Worm (Caenorhabditis elegans) whole organism, L1 larva: ENCODE data around the gene mig-10.

Source experiments
- F16B12.6 ChIP-seq: fragments of 150-350 bp; optimal IDR thresholded peaks from 2 replicates; lab custom pipeline; 2014; ENCODE audit warnings: missing biosample characterization, missing genetic modification characterization
- aha-1 ChIP-seq: fragments of 150-350 bp; optimal IDR thresholded peaks from 2 replicates; lab custom pipeline; 2014; ENCODE audit warnings: missing biosample characterization, missing genetic modification characterization
- ama-1 ChIP-seq: fragments of 150-350 bp; optimal IDR thresholded peaks from 2 replicates; lab custom pipeline; 2014
- ceh-63 ChIP-seq: fragments of 200-800 bp; sonication (Bioruptor generic); optimal IDR thresholded peaks from 2 replicates; lab custom pipeline; 2018; ENCODE audit warnings: mild to moderate bottlenecking, missing genetic modification characterization, missing compliant biosample characterization
- ceh-90 ChIP-seq: sonication (generic microtip); optimal IDR thresholded peaks from 2 replicates; lab custom pipeline; 2016; ENCODE audit warnings: missing genetic modification characterization, missing compliant biosample characterization
- dpl-1 ChIP-seq, 3 experiments: fragments of 150-350 bp in 2 of 3; sonication (generic microtip) in 1 of 3; optimal IDR thresholded peaks; 2 replicates each; lab custom pipeline; 2014 to 2017; ENCODE audit warnings: missing biosample characterization in 3 of 3, missing genetic modification characterization in 3 of 3, missing genetic modification reagents in 3 of 3
- efl-1 ChIP-seq, 4 experiments: fragments of 150-350 bp; optimal IDR thresholded peaks in 3 of 4; peaks in 1 of 4; 1 replicate in 1 of 4; 2 replicates in 3 of 4; lab custom pipeline; 2014; ENCODE audit warnings: missing biosample characterization in 2 of 4, missing genetic modification characterization in 2 of 4, missing genetic modification reagents in 2 of 4
- efl-3 ChIP-seq: fragments of 200-800 bp; sonication (Bioruptor generic); optimal IDR thresholded peaks from 2 replicates; lab custom pipeline; 2018; ENCODE audit warnings: mild to moderate bottlenecking, missing genetic modification characterization, missing compliant biosample characterization
- egl-13 ChIP-seq: sonication (generic microtip); optimal IDR thresholded peaks from 2 replicates; lab custom pipeline; 2016; ENCODE audit warnings: missing genotype, missing genetic modification reagents, missing genetic modification characterization, missing compliant biosample characterization
- elt-3 ChIP-seq, 6 experiments: fragments of 150-350 bp in 1 of 6; sonication (generic microtip); optimal IDR thresholded peaks; 2 replicates each; lab custom pipeline; 2017 to 2018; ENCODE audit warnings: missing biosample characterization in 6 of 6, missing genetic modification characterization in 6 of 6, inconsistent platforms in 1 of 6
- ets-5 ChIP-seq: fragments of 200-800 bp; sonication (Bioruptor generic); IDR thresholded peaks from 2 replicates; pipeline ENCODE4 v1.3.6; 2022; ENCODE audit warnings: missing genetic modification characterization, missing compliant biosample characterization
- fkh-10 ChIP-seq: sonication (generic microtip); optimal IDR thresholded peaks from 2 replicates; lab custom pipeline; 2017; ENCODE audit warnings: missing biosample characterization, missing genetic modification reagents, missing genetic modification characterization
- fkh-8 ChIP-seq: sonication (generic microtip); optimal IDR thresholded peaks from 2 replicates; lab custom pipeline; 2016; ENCODE audit warnings: mild to moderate bottlenecking, missing genetic modification characterization, missing compliant biosample characterization
- fos-1 ChIP-seq: fragments of 150-350 bp; optimal IDR thresholded peaks from 2 replicates; lab custom pipeline; 2014; ENCODE audit warnings: missing biosample characterization, missing genetic modification characterization
- grh-1 ChIP-seq: fragments of 200-800 bp; sonication (Bioruptor generic); IDR thresholded peaks from 2 replicates; pipeline ENCODE4 v1.3.6; 2022; ENCODE audit warnings: missing genetic modification reagents, missing genetic modification characterization, missing compliant biosample characterization
- hlh-17 ChIP-seq: fragments of 200-800 bp; sonication (Bioruptor generic); optimal IDR thresholded peaks from 2 replicates; lab custom pipeline; 2018; ENCODE audit warnings: missing genetic modification characterization, mild to moderate bottlenecking, missing compliant biosample characterization, moderate library complexity, borderline replicate concordance
- hpl-2 ChIP-seq: fragments of 150-350 bp; optimal IDR thresholded peaks from 2 replicates; lab custom pipeline; 2014; ENCODE audit warnings: missing biosample characterization, missing genetic modification reagents, missing genetic modification characterization
- irx-1 ChIP-seq: sonication (generic microtip); optimal IDR thresholded peaks from 2 replicates; lab custom pipeline; 2016; ENCODE audit warnings: missing genetic modification characterization, missing compliant biosample characterization
- lin-14 ChIP-seq: fragments of 200-800 bp; sonication (Bioruptor generic); optimal IDR thresholded peaks from 2 replicates; lab custom pipeline; 2018; ENCODE audit warnings: mild to moderate bottlenecking, missing genetic modification characterization, moderate library complexity, missing compliant biosample characterization
- lin-35 ChIP-seq, 2 experiments: fragments of 150-350 bp; optimal IDR thresholded peaks; 2 replicates each; lab custom pipeline; 2014; ENCODE audit warnings: missing biosample characterization in 2 of 2, missing genetic modification characterization in 2 of 2, missing genetic modification reagents in 2 of 2
- lin-39 ChIP-seq: fragments of 150-350 bp; optimal IDR thresholded peaks from 2 replicates; lab custom pipeline; 2014; ENCODE audit warnings: missing biosample characterization, missing genetic modification reagents, missing genetic modification characterization
- lir-3 ChIP-seq: sonication (generic microtip); optimal IDR thresholded peaks from 2 replicates; lab custom pipeline; 2016; ENCODE audit warnings: mild to moderate bottlenecking, missing genetic modification characterization, moderate library complexity, missing compliant biosample characterization; ENCODE audit not compliant: poor library complexity
- lsy-2 ChIP-seq, 2 experiments: fragments of 150-350 bp; optimal IDR thresholded peaks; 2 replicates each; lab custom pipeline; 2014; ENCODE audit warnings: missing biosample characterization in 2 of 2, missing genetic modification characterization in 2 of 2
- mdl-1 ChIP-seq, 2 experiments: fragments of 150-350 bp; optimal IDR thresholded peaks; 2 replicates each; lab custom pipeline; 2014 to 2017; ENCODE audit warnings: missing biosample characterization in 2 of 2, missing genetic modification characterization in 2 of 2, inconsistent platforms in 1 of 2
- mep-1 ChIP-seq: fragments of 150-350 bp; optimal IDR thresholded peaks from 2 replicates; lab custom pipeline; 2014; ENCODE audit warnings: missing biosample characterization, missing genetic modification characterization
- nhr-11 ChIP-seq: fragments of 150-350 bp; optimal IDR thresholded peaks from 2 replicates; lab custom pipeline; 2014; ENCODE audit warnings: missing biosample characterization, missing genetic modification characterization
- nhr-12 ChIP-seq: sonication (generic microtip); optimal IDR thresholded peaks from 2 replicates; lab custom pipeline; 2017; ENCODE audit warnings: missing biosample characterization, missing genetic modification characterization
- nhr-20 ChIP-seq: sonication (generic microtip); optimal IDR thresholded peaks from 2 replicates; lab custom pipeline; 2016; ENCODE audit warnings: mild to moderate bottlenecking, missing genetic modification characterization, missing compliant biosample characterization
- nhr-47 ChIP-seq: sonication (generic microtip); optimal IDR thresholded peaks from 2 replicates; lab custom pipeline; 2016; ENCODE audit warnings: mild to moderate bottlenecking, missing genetic modification characterization, moderate library complexity, missing compliant biosample characterization
- nhr-76 ChIP-seq: sonication (generic microtip); optimal IDR thresholded peaks from 2 replicates; lab custom pipeline; 2017; ENCODE audit warnings: missing biosample characterization, missing genetic modification characterization
- nhr-77 ChIP-seq: fragments of 150-350 bp; optimal IDR thresholded peaks from 2 replicates; lab custom pipeline; 2014; ENCODE audit warnings: missing biosample characterization, missing genetic modification characterization
- nhr-84 ChIP-seq: sonication (generic microtip); optimal IDR thresholded peaks from 2 replicates; lab custom pipeline; 2017; ENCODE audit warnings: missing biosample characterization, missing genetic modification characterization
- pag-3 ChIP-seq: sonication (generic microtip); optimal IDR thresholded peaks from 2 replicates; lab custom pipeline; 2017; ENCODE audit warnings: missing genetic modification characterization, mild to moderate bottlenecking, missing compliant biosample characterization, antibody characterized with exemption, borderline replicate concordance; ENCODE audit not compliant: insufficient read depth
- rnt-1 ChIP-seq: sonication (generic microtip); optimal IDR thresholded peaks from 2 replicates; lab custom pipeline; 2016; ENCODE audit warnings: mild to moderate bottlenecking, missing genetic modification characterization, moderate library complexity, missing compliant biosample characterization
- skn-1 ChIP-seq: fragments of 150-350 bp; optimal IDR thresholded peaks from 2 replicates; lab custom pipeline; 2014; ENCODE audit warnings: missing biosample characterization, missing genetic modification characterization
- snpc-4 ChIP-seq: fragments of 150-350 bp; optimal IDR thresholded peaks from 2 replicates; lab custom pipeline; 2014; ENCODE audit warnings: missing biosample characterization, missing genetic modification characterization
- sox-4 ChIP-seq: sonication (generic microtip); optimal IDR thresholded peaks from 2 replicates; lab custom pipeline; 2016; ENCODE audit warnings: missing genetic modification characterization, missing compliant biosample characterization
- sup-37 ChIP-seq: fragments of 200-800 bp; sonication (Bioruptor generic); optimal IDR thresholded peaks from 2 replicates; lab custom pipeline; 2018; ENCODE audit warnings: mild to moderate bottlenecking, missing genetic modification characterization, missing compliant biosample characterization
- swsn-7 ChIP-seq: sonication (generic microtip); optimal IDR thresholded peaks from 2 replicates; lab custom pipeline; 2016; ENCODE audit warnings: missing genetic modification characterization, missing compliant biosample characterization
- unc-130 ChIP-seq: fragments of 150-350 bp; optimal IDR thresholded peaks from 2 replicates; lab custom pipeline; 2017; ENCODE audit warnings: missing biosample characterization, missing genetic modification characterization, inconsistent platforms
- unc-30 ChIP-seq: sonication (generic microtip); optimal IDR thresholded peaks from 2 replicates; lab custom pipeline; 2017; ENCODE audit warnings: missing biosample characterization, missing genetic modification characterization
- unc-62 ChIP-seq: fragments of 150-350 bp; optimal IDR thresholded peaks from 2 replicates; lab custom pipeline; 2014; ENCODE audit warnings: missing biosample characterization, missing genetic modification reagents, missing genetic modification characterization
- unc-86 ChIP-seq: sonication (generic microtip); optimal IDR thresholded peaks from 2 replicates; lab custom pipeline; 2016; ENCODE audit warnings: missing genetic modification characterization, missing compliant biosample characterization
- unc-98 ChIP-seq: fragments of 200-800 bp; sonication (Bioruptor generic); IDR thresholded peaks from 2 replicates; pipeline ENCODE4 v1.3.6; 2022; ENCODE audit warnings: missing genetic modification characterization, missing compliant biosample characterization
- xbp-1 ChIP-seq: sonication (generic microtip); optimal IDR thresholded peaks from 2 replicates; lab custom pipeline; 2016; ENCODE audit warnings: missing genetic modification characterization, missing compliant biosample characterization
- zag-1 ChIP-seq: fragments of 150-350 bp; optimal IDR thresholded peaks from 2 replicates; lab custom pipeline; 2014; ENCODE audit warnings: missing biosample characterization, missing genetic modification characterization
- zip-4 ChIP-seq: fragments of 200-800 bp; sonication (Bioruptor generic); optimal IDR thresholded peaks from 2 replicates; lab custom pipeline; 2018; ENCODE audit warnings: mild to moderate bottlenecking, missing genetic modification characterization, moderate library complexity, missing compliant biosample characterization
- ztf-11 ChIP-seq, 2 experiments: sonication (generic microtip); optimal IDR thresholded peaks; 2 replicates each; lab custom pipeline; 2016 to 2017; ENCODE audit warnings: missing genetic modification characterization in 2 of 2, missing biosample characterization in 1 of 2, missing compliant biosample characterization in 1 of 2

The mig-10 gene

ce11 chrIII:8229480-8229879 is 49.4 kb upstream of the mig-10 start (continued):
- TF ChIP-seq unc-98 (GFP tag; lab: Robert Waterston, UW) (no peak), dpl-1 (GFP tag; optimal IDR thresholded peaks at IDR 0.05; lab: Kevin White, UChicago) (no peak), hpl-2 (GFP tag; lab: Kevin White, UChicago) (no peak), unc-30 (tag; lab: Kevin White, UChicago) (no peak), unc-62 (GFP tag; lab: Kevin White, UChicago) (no peak)
- TF ChIP-seq, all 84 proteins: peak for 12

ce11 chrIII:8232634-8233033 is 46.3 kb upstream of the mig-10 start, which contains the start of gene henn-1:
Gene henn-1, plus strand, starts transcription at chrIII:8232651.
- no peak for TF ChIP-seq mdl-1 (tag; optimal IDR thresholded peaks at IDR 0.05; lab: Kevin White, UChicago)
- no peak for TF ChIP-seq unc-86 (tag; lab: Kevin White, UChicago)
- no peak for TF ChIP-seq F16B12.6 (tag; lab: Kevin White, UChicago)
- no peak for TF ChIP-seq lir-3 (tag; lab: Kevin White, UChicago)
- TF ChIP-seq skn-1 = no peak
- TF ChIP-seq egl-13 = no peak
- TF ChIP-seq efl-3 (GFP tag; lab: Kevin White, UChicago) = no peak
- no peak for TF ChIP-seq zip-4
- peak; percentile 22 for TF ChIP-seq ama-1
- TF ChIP-seq grh-1 (GFP tag; lab: Robert Waterston, UW) = no peak
- TF ChIP-seq fkh-8 (tag; lab: Kevin White, UChicago) = no peak
- TF ChIP-seq efl-1 (optimal IDR thresholded peaks at IDR 0.05; lab: Kevin White, UChicago) = no peak
- peak in 1 of 2 experiments; percentile 90 for TF ChIP-seq efl-1 (GFP tag; optimal IDR thresholded peaks at IDR 0.05 in 1 of 2; lab: Kevin White, UChicago)
- no peak for TF ChIP-seq sox-4 (tag; lab: Kevin White, UChicago)
- no peak for TF ChIP-seq nhr-77 (tag; lab: Kevin White, UChicago)
- TF ChIP-seq ceh-63 (GFP tag; lab: Kevin White, UChicago) = no peak
- no peak for TF ChIP-seq hlh-17
- no peak for TF ChIP-seq unc-130 (tag; lab: Kevin White, UChicago)
- TF ChIP-seq unc-98 (GFP tag; lab: Robert Waterston, UW) = no peak
- TF ChIP-seq irx-1 (tag; lab: Kevin White, UChicago) = peak; percentile 3
- TF ChIP-seq sup-37 = no peak
- no peak for TF ChIP-seq rnt-1
- no peak for TF ChIP-seq fkh-10 (GFP tag; lab: Kevin White, UChicago)
- TF ChIP-seq mep-1 (tag; lab: Kevin White, UChicago) = no peak
- TF ChIP-seq nhr-20 (tag; lab: Kevin White, UChicago) = no peak
- no peak for TF ChIP-seq xbp-1 (tag; lab: Kevin White, UChicago)
- TF ChIP-seq nhr-47 (tag; lab: Kevin White, UChicago) = peak; percentile 4
- no peak for TF ChIP-seq pag-3 (tag; lab: Kevin White, UChicago)
- no peak for TF ChIP-seq lin-14
- TF ChIP-seq fos-1 (tag; lab: Kevin White, UChicago) = no peak
- TF ChIP-seq aha-1 (tag; lab: Kevin White, UChicago) = no peak
- TF ChIP-seq ceh-90 (tag; lab: Kevin White, UChicago) = no peak
- TF ChIP-seq zag-1 (tag; lab: Kevin White, UChicago) = no peak
- TF ChIP-seq nhr-12 (tag; lab: Kevin White, UChicago) = no peak
- no peak for TF ChIP-seq nhr-84 (tag; lab: Kevin White, UChicago)
- no peak for TF ChIP-seq swsn-7 (tag; lab: Kevin White, UChicago)
- no peak for TF ChIP-seq lin-35 (GFP tag; optimal IDR thresholded peaks at IDR 0.05; lab: Kevin White, UChicago)
- TF ChIP-seq lin-39 (tag; lab: Kevin White, UChicago) = no peak
- TF ChIP-seq ets-5 (GFP tag; lab: Robert Waterston, UW) = no peak
- peak in 1 of 2 experiments; percentile 15 for TF ChIP-seq lsy-2 (tag; optimal IDR thresholded peaks at IDR 0.05; lab: Kevin White, UChicago)
- no peak for TF ChIP-seq elt-3 (tag; optimal IDR thresholded peaks at IDR 0.05; lab: Kevin White, UChicago)
- TF ChIP-seq nhr-76 (tag; lab: Kevin White, UChicago) = no peak
- no peak for TF ChIP-seq snpc-4 (tag; lab: Kevin White, UChicago)
- no peak for TF ChIP-seq nhr-11
- no peak for TF ChIP-seq ztf-11 (tag; optimal IDR thresholded peaks at IDR 0.05; lab: Kevin White, UChicago)
- TF ChIP-seq, all 84 proteins: peak for 5
